Worm (Caenorhabditis elegans): ENCODE data around the gene sas-6.
A peak's percentile ranks its signal among the peaks of the same experiment; 100 is the strongest.

sas-6 gene

DNA sequence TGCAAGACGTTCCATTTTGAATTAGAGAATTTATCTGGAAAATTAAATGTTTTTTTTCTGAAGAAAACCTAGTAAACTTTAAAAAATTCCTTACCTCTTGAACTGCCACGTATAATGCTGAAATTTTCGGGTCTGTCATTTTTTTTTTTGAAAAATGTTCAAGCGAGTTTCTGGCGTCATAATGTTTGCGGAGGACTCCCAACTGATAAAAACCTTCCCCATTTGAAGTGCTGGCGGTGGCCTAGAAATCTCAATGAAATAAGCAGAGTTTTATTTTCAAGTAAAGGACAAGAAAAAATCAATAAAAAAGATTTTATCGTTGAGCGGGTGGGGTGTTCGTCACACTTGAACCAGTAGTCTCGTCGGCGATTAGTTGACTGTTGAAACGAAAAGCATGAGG, 1.8 kb downstream of the sas-6 start, which contains the start of gene icap-1:
icap-1 (minus strand) TSS at position 272 of the 400 bp plus-strand sequence.
- no peak for TF ChIP-seq nhr-102 (tag; optimal IDR thresholded peaks at IDR 0.05)
- no peak for TF ChIP-seq madf-5 (GFP tag; IDR thresholded peaks at IDR 0.05)
- no peak for TF ChIP-seq F44E2.7 (GFP tag; IDR thresholded peaks at IDR 0.05)
- no peak for TF ChIP-seq nhr-6 (tag; optimal IDR thresholded peaks at IDR 0.05)
- TF ChIP-seq aha-1 (tag) = no peak
- TF ChIP-seq pqm-1 (tag; optimal IDR thresholded peaks at IDR 0.05) = peak; percentile 68
- TF ChIP-seq cey-2 (tag; optimal IDR thresholded peaks at IDR 0.05; ENCODE audit: borderline replicate concordance, insufficient read depth) = no peak
- TF ChIP-seq dve-1 (tag; optimal IDR thresholded peaks at IDR 0.05; ENCODE audit: insufficient read depth) = peak; percentile 64
- no peak for TF ChIP-seq lin-15B (tag; optimal IDR thresholded peaks at IDR 0.05)
- no peak for TF ChIP-seq mdt-29 (GFP tag; IDR thresholded peaks at IDR 0.05)
- peak in 1 of 2 experiments; percentile 47 for TF ChIP-seq lsy-2 (tag; optimal IDR thresholded peaks at IDR 0.05)
- no peak for TF ChIP-seq lin-13 (GFP tag; optimal IDR thresholded peaks at IDR 0.05)
- peak; percentile 15 for TF ChIP-seq mep-1 (tag; optimal IDR thresholded peaks at IDR 0.05)
- TF ChIP-seq daf-16 (GFP tag; optimal IDR thresholded peaks at IDR 0.05) = no peak
- TF ChIP-seq daf-16 (tag; optimal IDR thresholded peaks at IDR 0.05) = peak; percentile 41
- peak; percentile 50 for TF ChIP-seq ztf-7 (tag; optimal IDR thresholded peaks at IDR 0.05)
- no peak for TF ChIP-seq set-16 (GFP tag; IDR thresholded peaks at IDR 0.05)
- TF ChIP-seq fos-1 (tag; optimal IDR thresholded peaks at IDR 0.05) = no peak
- no peak for TF ChIP-seq sdz-12 (GFP tag; optimal IDR thresholded peaks at IDR 0.05)
- TF ChIP-seq mes-2 (tag; optimal IDR thresholded peaks at IDR 0.05; ENCODE audit: poor library complexity, severe bottlenecking) = peak; percentile 59
- TF ChIP-seq fkh-10 (GFP tag; optimal IDR thresholded peaks at IDR 0.05) = no peak
- TF ChIP-seq zip-11 (GFP tag; IDR thresholded peaks at IDR 0.05) = no peak

DNA sequence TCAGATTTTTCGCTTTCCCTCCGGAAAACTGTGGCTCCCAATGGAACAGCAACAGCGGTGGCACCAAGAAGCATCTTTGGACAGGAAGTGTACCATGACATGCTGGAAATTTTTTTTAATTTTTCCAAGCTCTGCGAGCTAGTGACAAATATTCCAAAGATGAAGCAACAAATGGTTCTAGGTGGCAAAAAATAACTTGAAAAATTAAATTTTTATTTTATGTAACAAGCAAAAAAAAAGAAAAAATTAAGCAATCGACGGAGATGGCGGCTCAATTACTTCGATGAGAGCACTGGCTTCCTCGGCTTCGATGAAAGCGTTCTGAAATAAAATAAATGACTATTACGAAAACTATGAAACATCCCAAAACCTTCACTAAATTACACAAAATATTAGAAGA, 3.0 kb downstream of the sas-6 start, which contains the start of gene lact-9:
lact-9 (minus strand) TSS at position 101 of the 400 bp plus-strand sequence.
- TF ChIP-seq fos-1 (tag; optimal IDR thresholded peaks at IDR 0.05) = no peak
- no peak for TF ChIP-seq hlh-11 (tag; optimal IDR thresholded peaks at IDR 0.05)

DNA sequence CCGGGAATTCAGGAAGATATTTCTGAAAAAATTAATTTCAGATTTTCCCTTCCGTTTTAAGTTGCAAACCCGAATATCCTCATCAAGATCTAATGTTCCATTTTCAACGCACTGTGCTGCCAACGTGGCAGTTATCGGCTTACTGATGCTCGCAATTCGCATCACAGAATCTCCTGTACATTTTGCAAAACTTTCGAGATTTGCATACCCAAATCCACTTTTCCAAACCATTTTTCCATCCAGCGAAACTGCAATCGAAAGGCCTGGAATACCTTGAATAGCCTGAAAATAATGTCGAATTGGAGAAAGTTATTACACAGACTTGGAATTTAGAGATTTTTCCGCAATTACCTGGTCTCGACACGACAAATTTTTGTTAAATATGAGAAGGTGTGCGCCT, 3.8 kb downstream of the sas-6 start:
- TF ChIP-seq aha-1 (tag) = peak; percentile 90
- TF ChIP-seq ztf-11 (tag; optimal IDR thresholded peaks at IDR 0.05) = no peak

DNA sequence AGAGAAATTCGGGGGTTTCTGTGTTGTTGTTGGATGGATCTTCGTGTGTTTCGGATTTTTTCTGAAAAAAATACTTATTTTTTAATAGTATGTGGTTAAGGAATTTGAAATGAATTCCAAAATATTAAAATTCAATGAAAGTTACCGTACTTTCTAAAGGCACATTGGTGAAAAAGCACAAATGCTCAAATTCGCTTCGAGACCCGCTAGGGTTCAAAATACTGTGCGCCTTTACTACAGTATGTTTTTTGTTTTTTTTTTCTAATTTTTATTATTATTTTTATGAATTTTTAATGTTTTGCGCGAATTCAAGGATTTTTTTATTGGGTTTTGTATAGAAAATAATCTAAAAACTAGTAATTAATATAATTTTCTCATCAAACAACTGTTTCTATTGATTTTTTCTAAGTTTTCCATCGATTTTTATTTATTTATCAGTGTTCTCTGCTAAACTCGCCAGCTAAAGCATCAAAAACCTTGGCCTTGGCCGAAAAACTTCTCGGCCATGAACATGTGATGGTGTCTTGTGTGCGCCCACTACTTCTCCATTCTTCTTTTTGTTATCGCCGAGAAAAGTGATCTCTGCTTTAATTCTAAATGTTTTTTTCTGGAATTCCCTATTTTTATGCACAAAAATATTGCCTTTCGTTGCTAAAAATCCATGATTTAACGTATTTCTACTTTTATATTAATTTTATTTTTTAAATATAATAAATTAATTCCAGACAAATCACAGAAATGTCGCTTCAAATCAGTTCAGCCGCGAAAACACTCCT, 5.1 kb downstream of the sas-6 start, which contains the start of gene iscu-1:
iscu-1 (plus strand) TSS at position 726 of the 776 bp plus-strand sequence.
- TF ChIP-seq mep-1 (tag; optimal IDR thresholded peaks at IDR 0.05) = peak; percentile 70
- no peak for TF ChIP-seq madf-9 (GFP tag; conservative IDR thresholded peaks at IDR 0.05)
- TF ChIP-seq pqm-1 (tag; optimal IDR thresholded peaks at IDR 0.05) = peak; percentile 16
- TF ChIP-seq dpl-1 (GFP tag; optimal IDR thresholded peaks at IDR 0.05) = peak; percentile 43
- TF ChIP-seq mes-2 (tag; optimal IDR thresholded peaks at IDR 0.05; ENCODE audit: poor library complexity, severe bottlenecking) = peak; percentile 93
- TF ChIP-seq hmg-1.1 (GFP tag; IDR thresholded peaks at IDR 0.05) = 0 out of 2 replicates have a peak, but pooled peaks have one; percentile 13
- TF ChIP-seq vab-7 (GFP tag; IDR thresholded peaks at IDR 0.05) = no peak
- 0 out of 2 replicates have a peak, but pooled peaks have one; percentile 13 for TF ChIP-seq lin-38 (GFP tag; IDR thresholded peaks at IDR 0.05)
- peak; percentile 16; the same call in 1 of the 2 replicates for TF ChIP-seq dmd-6 (GFP tag; IDR thresholded peaks at IDR 0.05)
- no peak for TF ChIP-seq aly-2 (tag; optimal IDR thresholded peaks at IDR 0.05)
- peak; percentile 81 for TF ChIP-seq ztf-7 (tag; optimal IDR thresholded peaks at IDR 0.05)
- peak; percentile 57 for TF ChIP-seq nhr-28 (tag; optimal IDR thresholded peaks at IDR 0.05)
- TF ChIP-seq snpc-1.2 (GFP tag; IDR thresholded peaks at IDR 0.05) = peak; percentile 88
- TF ChIP-seq lsy-2 (tag; optimal IDR thresholded peaks at IDR 0.05) = peak in 1 of 2 experiments; percentile 80
- TF ChIP-seq hlh-11 (tag; optimal IDR thresholded peaks at IDR 0.05) = peak; percentile 44
- no peak for TF ChIP-seq lin-13 (GFP tag; optimal IDR thresholded peaks at IDR 0.05)
- TF ChIP-seq Y105C5A.15 (GFP tag; IDR thresholded peaks at IDR 0.05) = no peak
- peak in 1 of 2 experiments; percentile 72 for TF ChIP-seq hif-1 (tag; optimal IDR thresholded peaks at IDR 0.05)
- peak; percentile 48 for TF ChIP-seq dve-1 (tag; optimal IDR thresholded peaks at IDR 0.05; ENCODE audit: insufficient read depth)
- TF ChIP-seq nhr-6 (tag; optimal IDR thresholded peaks at IDR 0.05) = peak; percentile 44
- no peak for TF ChIP-seq daf-16 (GFP tag; optimal IDR thresholded peaks at IDR 0.05)
- TF ChIP-seq daf-16 (tag; optimal IDR thresholded peaks at IDR 0.05) = peak; percentile 77
- TF ChIP-seq hlh-30 (tag; optimal IDR thresholded peaks at IDR 0.05; ENCODE audit: insufficient read depth) = peak; percentile 96
- TF ChIP-seq T20F7.1 (GFP tag; optimal IDR thresholded peaks at IDR 0.05) = peak; percentile 75
- no peak for TF ChIP-seq lim-7 (GFP tag; IDR thresholded peaks at IDR 0.05)
- no peak for TF ChIP-seq nhr-42 (GFP tag; IDR thresholded peaks at IDR 0.05)
- TF ChIP-seq aha-1 (tag) = peak; percentile 35
- peak; percentile 65; the same call in 1 of the 2 replicates for TF ChIP-seq daf-19 (GFP tag; conservative IDR thresholded peaks at IDR 0.05)
- TF ChIP-seq nhr-76 (tag; optimal IDR thresholded peaks at IDR 0.05) = no peak
